Fruit fly (Drosophila melanogaster): ENCODE results near the gene Eip63F-1.

DNA sequence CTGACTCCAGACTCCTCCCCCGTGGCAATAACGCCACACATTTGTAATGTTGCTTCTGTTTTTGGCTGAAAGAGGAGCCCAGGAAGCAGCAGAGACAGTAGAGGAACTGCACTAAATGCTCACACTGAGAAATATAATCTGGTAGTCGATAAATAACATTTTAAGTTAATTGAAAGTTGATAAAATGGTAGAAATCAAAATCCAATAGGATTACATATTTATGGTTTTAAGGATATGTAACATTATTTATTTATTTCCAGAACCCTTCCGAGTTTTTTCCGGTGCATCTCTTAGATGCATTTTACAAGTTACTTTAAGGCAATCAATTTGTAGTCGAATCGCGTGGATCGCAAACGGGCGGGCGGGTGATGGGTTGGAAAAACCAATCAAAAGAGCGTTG lies 44.6 kb downstream of the Eip63F-1 start:
- no peak for TF ChIP-seq CG8478 (optimal IDR thresholded peaks at IDR 0.05)
- no peak for TF ChIP-seq psq (optimal IDR thresholded peaks at IDR 0.05)
- TF ChIP-seq EcR (GFP tag; optimal IDR thresholded peaks at IDR 0.05): no peak
- TF ChIP-seq Dll (optimal IDR thresholded peaks at IDR 0.05): no peak

Measured in whole organism.